Fruit fly (Drosophila melanogaster) whole organism, pupa: ENCODE results near the gene mus301.
A peak's percentile ranks its signal among the peaks of the same experiment; 100 is the strongest.

Experiments used
- CG10348 ChIP-seq: fragments of 200-800 bp; sonication (Bioruptor generic); IDR thresholded peaks from 2 replicates; pipeline ENCODE4 v1.3.6; 2022; ENCODE audit warnings: missing biosample characterization, missing genetic modification characterization
- CG12605 ChIP-seq: fragments of 200-800 bp; sonication (Bioruptor generic); IDR thresholded peaks from 2 replicates; pipeline ENCODE4 v1.3.6; 2022; ENCODE audit warnings: missing biosample characterization, missing genetic modification characterization
- CG13204 ChIP-seq: fragments of 200-800 bp; sonication (Bioruptor generic); optimal IDR thresholded peaks from 2 replicates; lab custom pipeline; 2018; ENCODE audit warnings: missing biosample characterization, mild to moderate bottlenecking, missing genetic modification characterization, moderate library complexity
- CG14655 ChIP-seq: fragments of 200-800 bp; sonication (Bioruptor generic); optimal IDR thresholded peaks from 3 replicates; lab custom pipeline; 2017; ENCODE audit warnings: mild to moderate bottlenecking, missing biosample characterization, missing genetic modification reagents, missing genetic modification characterization
- CG15710 ChIP-seq: fragments of 200-800 bp; sonication (Bioruptor generic); optimal IDR thresholded peaks from 2 replicates; lab custom pipeline; 2018; ENCODE audit warnings: missing biosample characterization, mild to moderate bottlenecking, missing genetic modification characterization, moderate library complexity
- CG17806 ChIP-seq: fragments of 200-800 bp; sonication (Bioruptor generic); optimal IDR thresholded peaks from 2 replicates; lab custom pipeline; 2018; ENCODE audit warnings: missing biosample characterization, mild to moderate bottlenecking, missing genetic modification characterization, moderate library complexity
- CG32121 ChIP-seq: fragments of 200-800 bp; sonication (Bioruptor generic); IDR thresholded peaks from 2 replicates; pipeline ENCODE4 v1.3.6; 2022; ENCODE audit warnings: missing biosample characterization, missing genetic modification characterization
- CG34367 ChIP-seq: fragments of 200-800 bp; sonication (Bioruptor generic); optimal IDR thresholded peaks from 2 replicates; lab custom pipeline; 2018; ENCODE audit warnings: missing biosample characterization, mild to moderate bottlenecking, missing genetic modification characterization
- CG4496 ChIP-seq: fragments of 200-800 bp; sonication (Bioruptor generic); IDR thresholded peaks from 3 replicates; pipeline ENCODE4 v1.3.6; 2022; ENCODE audit warnings: missing biosample characterization, missing genetic modification characterization
- CG8159 ChIP-seq: fragments of 200-800 bp; sonication (Bioruptor generic); optimal IDR thresholded peaks from 3 replicates; lab custom pipeline; 2018; ENCODE audit warnings: missing biosample characterization, mild to moderate bottlenecking, missing genetic modification characterization, moderate library complexity
- CG8301 ChIP-seq: fragments of 200-800 bp; sonication (Bioruptor generic); optimal IDR thresholded peaks from 2 replicates; lab custom pipeline; 2018; ENCODE audit warnings: missing biosample characterization, mild to moderate bottlenecking, missing genetic modification characterization
- CG9948 ChIP-seq: fragments of 200-800 bp; sonication (Bioruptor generic); optimal IDR thresholded peaks from 2 replicates; lab custom pipeline; 2018; ENCODE audit warnings: missing biosample characterization, mild to moderate bottlenecking, missing genetic modification characterization, moderate library complexity
- D1 ChIP-seq: fragments of 200-800 bp; sonication (Bioruptor generic); optimal IDR thresholded peaks from 2 replicates; lab custom pipeline; 2018; ENCODE audit warnings: missing biosample characterization, mild to moderate bottlenecking, missing genetic modification characterization, moderate library complexity
- EcR ChIP-seq: fragments of 200-800 bp; sonication (Bioruptor generic); optimal IDR thresholded peaks from 3 replicates; lab custom pipeline; 2019; ENCODE audit warnings: missing biosample characterization, missing genetic modification characterization, mild to moderate bottlenecking, moderate library complexity, missing genetic modification reagents
- Ets98B ChIP-seq: fragments of 200-800 bp; sonication (Bioruptor generic); IDR thresholded peaks from 2 replicates; pipeline ENCODE4 v1.3.6; 2022; ENCODE audit warnings: missing biosample characterization, missing genetic modification characterization
- Pif1A ChIP-seq: fragments of 200-800 bp; sonication (Bioruptor generic); optimal IDR thresholded peaks from 3 replicates; lab custom pipeline; 2016; ENCODE audit warnings: missing biosample characterization, missing genetic modification characterization
- Pif1B ChIP-seq: fragments of 200-800 bp; sonication (Bioruptor generic); optimal IDR thresholded peaks from 3 replicates; lab custom pipeline; 2016; ENCODE audit warnings: missing biosample characterization, missing genetic modification characterization
- Snoo ChIP-seq: fragments of 200-800 bp; sonication (Bioruptor generic); optimal IDR thresholded peaks from 3 replicates; lab custom pipeline; 2017; ENCODE audit warnings: missing biosample characterization, mild to moderate bottlenecking, missing genetic modification characterization, inconsistent platforms
- fd96Ca ChIP-seq: fragments of 200-800 bp; sonication (Bioruptor generic); IDR thresholded peaks from 3 replicates; pipeline ENCODE4 v1.3.6; 2022; ENCODE audit warnings: missing biosample characterization, missing genetic modification characterization
- gl ChIP-seq: fragments of 200-800 bp; sonication (Bioruptor generic); optimal IDR thresholded peaks from 2 replicates; lab custom pipeline; 2018; ENCODE audit warnings: missing biosample characterization, mild to moderate bottlenecking, missing genetic modification characterization
- rn ChIP-seq: fragments of 200-800 bp; sonication (Bioruptor generic); IDR thresholded peaks from 2 replicates; pipeline ENCODE4 v1.3.6; 2022; ENCODE audit warnings: missing biosample characterization, missing genetic modification characterization

Gene mus301

dm6 chr3L:8097101-8097500 is 40.5 kb upstream of the mus301 start:
- TF ChIP-seq Pif1B (GFP tag; lab: Kevin White, UChicago) (no peak), CG34367 (no peak), Snoo (tag; lab: Kevin White, UChicago) (no peak), CG8301 (tag; lab: Kevin White, UChicago) (no peak), D1 (tag; lab: Kevin White, UChicago) (no peak), gl (tag; lab: Kevin White, UChicago) (no peak), CG8159 (no peak), CG17806 (no peak), CG10348 (GFP tag; lab: Robert Waterston, UW) (no peak), CG12605 (GFP tag; lab: Robert Waterston, UW) (no peak), rn (GFP tag; lab: Robert Waterston, UW) (no peak), CG32121 (GFP tag; lab: Robert Waterston, UW) (no peak), CG14655 (GFP tag; lab: Kevin White, UChicago) (no peak), fd96Ca (no peak), EcR (GFP tag; lab: Kevin White, UChicago) (no peak), CG9948 (no peak)

dm6 chr3L:8108201-8108600 is 29.4 kb upstream of the mus301 start:
- TF ChIP-seq CG34367 (no peak), rn (GFP tag; lab: Robert Waterston, UW) (no peak), CG4496 (no peak), Pif1B (GFP tag; lab: Kevin White, UChicago) (no peak), Pif1A (GFP tag; lab: Kevin White, UChicago) (no peak)

- no peak for TF ChIP-seq fd96Ca
- TF ChIP-seq, all 21 proteins: peak for 0
These were observed 28.7 kb upstream of the mus301 start, which contains the start of gene fan for dm6 chr3L:8108886-8109285. Gene fan, plus strand, starts transcription at chr3L:8109132.

dm6 chr3L:8110171-8110570 is 27.4 kb upstream of the mus301 start, which contains the start of gene Nulp1:
Gene Nulp1, plus strand, starts transcription at chr3L:8110368.
- TF ChIP-seq Snoo (tag; lab: Kevin White, UChicago) (peak; percentile 40), EcR (GFP tag; lab: Kevin White, UChicago) (no peak), Ets98B (GFP tag; lab: Robert Waterston, UW) (peak; percentile 40), CG4496 (peak; percentile 74; the same call in 2 of the 3 replicates), CG32121 (GFP tag; lab: Robert Waterston, UW) (peak; percentile 20; the same call in 1 of the 2 replicates), gl (tag; lab: Kevin White, UChicago) (no peak), rn (GFP tag; lab: Robert Waterston, UW) (peak; percentile 44; the same call in 1 of the 2 replicates)

- TF ChIP-seq gl (tag; lab: Kevin White, UChicago): peak; percentile 26
- peak; percentile 65; the same call in 1 of the 3 replicates for TF ChIP-seq fd96Ca
- no peak for TF ChIP-seq Pif1B (GFP tag; lab: Kevin White, UChicago)
- peak; percentile 64 for TF ChIP-seq CG4496
- TF ChIP-seq CG10348 (GFP tag; lab: Robert Waterston, UW): no peak
- TF ChIP-seq CG32121 (GFP tag; lab: Robert Waterston, UW): peak; percentile 37; the same call in 1 of the 2 replicates
- TF ChIP-seq Pif1A (GFP tag; lab: Kevin White, UChicago): no peak
- peak; percentile 35 for TF ChIP-seq CG34367
- TF ChIP-seq Snoo (tag; lab: Kevin White, UChicago): peak; percentile 70
- TF ChIP-seq D1 (tag; lab: Kevin White, UChicago): no peak
- TF ChIP-seq CG12605 (GFP tag; lab: Robert Waterston, UW): no peak; the same call in 1 of the 2 replicates
- peak; percentile 52 for TF ChIP-seq CG17806
- TF ChIP-seq CG14655 (GFP tag; lab: Kevin White, UChicago): no peak
- no peak for TF ChIP-seq CG8159
- TF ChIP-seq CG9948: peak; percentile 47
- TF ChIP-seq Ets98B (GFP tag; lab: Robert Waterston, UW): peak; percentile 68
- TF ChIP-seq CG15710 (tag; lab: Kevin White, UChicago): peak; percentile 70
- TF ChIP-seq CG8301 (tag; lab: Kevin White, UChicago): no peak
- no peak for TF ChIP-seq EcR (GFP tag; lab: Kevin White, UChicago)
- TF ChIP-seq CG13204: no peak
- peak; percentile 56 for TF ChIP-seq rn (GFP tag; lab: Robert Waterston, UW)
These were observed 21.6 kb upstream of the mus301 start, which contains the start of the genes Arp3 and msk for dm6 chr3L:8115864-8116528. Gene Arp3, minus strand, starts transcription at chr3L:8115902. Gene msk, plus strand, starts transcription at chr3L:8116179.

- TF ChIP-seq Snoo (tag; lab: Kevin White, UChicago) (no peak), CG32121 (GFP tag; lab: Robert Waterston, UW) (0 out of 2 replicates have a peak, but pooled peaks have one; percentile 16), Pif1B (GFP tag; lab: Kevin White, UChicago) (no peak), CG8301 (tag; lab: Kevin White, UChicago) (no peak), CG17806 (no peak)
These were observed 20.8 kb upstream of the mus301 start for dm6 chr3L:8116809-8117208.

- TF ChIP-seq Snoo (tag; lab: Kevin White, UChicago) (peak; percentile 12), D1 (tag; lab: Kevin White, UChicago) (no peak)
- TF ChIP-seq, all 21 proteins: peak for 1
These were observed 16.0 kb upstream of the mus301 start, which contains the start of gene ldbr for dm6 chr3L:8121590-8121989. Gene ldbr, plus strand, starts transcription at chr3L:8121827.
